Worm (Caenorhabditis elegans) whole organism, L3 larva: ENCODE measurements around the gene dnj-1.

Experiments used
- aly-2 ChIP-seq: fragments of 150-350 bp; optimal IDR thresholded peaks from 2 replicates; lab custom pipeline; 2014; ENCODE audit warnings: missing biosample characterization, missing genetic modification characterization
- ceh-16 ChIP-seq: sonication (generic microtip); optimal IDR thresholded peaks from 2 replicates; lab custom pipeline; 2017; ENCODE audit warnings: missing biosample characterization, missing genetic modification characterization
- lin-15B ChIP-seq: fragments of 150-350 bp; optimal IDR thresholded peaks from 2 replicates; lab custom pipeline; 2014; ENCODE audit warnings: missing biosample characterization, missing genetic modification characterization
- nhr-77 ChIP-seq: fragments of 150-350 bp; optimal IDR thresholded peaks from 2 replicates; lab custom pipeline; 2014; ENCODE audit warnings: missing biosample characterization, missing genetic modification characterization

ce11 chrIV:11323666-11324065 is 24.8 kb downstream of the dnj-1 start:
- TF ChIP-seq aly-2 (tag; lab: Kevin White, UChicago) (no peak), ceh-16 (tag; lab: Kevin White, UChicago) (no peak), lin-15B (no peak), nhr-77 (no peak)
